Worm (Caenorhabditis elegans) whole organism, L4 larva: ENCODE data around the gene unc-2.

ENCODE experiments used
- F26F4.8 ChIP-seq: fragments of 200-800 bp; sonication (Bioruptor generic); conservative IDR thresholded peaks from 2 replicates; pipeline ENCODE4 v1.3.6; 2022; ENCODE audit warnings: missing genetic modification characterization, missing compliant biosample characterization
- F37D6.2 ChIP-seq: sonication (generic microtip); optimal IDR thresholded peaks from 2 replicates; lab custom pipeline; 2016; ENCODE audit warnings: mild to moderate bottlenecking, missing genetic modification characterization, missing compliant biosample characterization
- F49E8.2 ChIP-seq: sonication (generic microtip); optimal IDR thresholded peaks from 2 replicates; lab custom pipeline; 2016; ENCODE audit warnings: missing compliant biosample characterization, mild to moderate bottlenecking, missing genetic modification characterization, borderline replicate concordance
- T20F7.1 ChIP-seq: fragments of 200-800 bp; sonication (Bioruptor generic); optimal IDR thresholded peaks from 2 replicates; lab custom pipeline; 2018; ENCODE audit warnings: mild to moderate bottlenecking, missing genetic modification characterization, missing compliant biosample characterization
- Y105C5A.15 ChIP-seq: fragments of 200-800 bp; sonication (Bioruptor generic); IDR thresholded peaks from 2 replicates; pipeline ENCODE4 v1.3.6; 2022; ENCODE audit warnings: missing genetic modification characterization, missing compliant biosample characterization
- Y5F2A.4 ChIP-seq: fragments of 200-800 bp; sonication (Bioruptor generic); optimal IDR thresholded peaks from 2 replicates; lab custom pipeline; 2018; ENCODE audit warnings: mild to moderate bottlenecking, missing genetic modification characterization, missing compliant biosample characterization
- arid-1 ChIP-seq: fragments of 200-800 bp; sonication (Bioruptor generic); conservative IDR thresholded peaks from 2 replicates; pipeline ENCODE4 v1.3.6; 2022; ENCODE audit warnings: missing genetic modification reagents, missing genetic modification characterization, missing compliant biosample characterization
- ceh-28 ChIP-seq: fragments of 150-350 bp; optimal IDR thresholded peaks from 2 replicates; lab custom pipeline; 2014; ENCODE audit warnings: missing biosample characterization, missing genetic modification reagents, missing genetic modification characterization
- ceh-44 ChIP-seq: fragments of 200-800 bp; sonication (Bioruptor generic); IDR thresholded peaks from 2 replicates; pipeline ENCODE4 v1.3.6; 2022; ENCODE audit warnings: missing genetic modification reagents, missing genetic modification characterization, missing compliant biosample characterization
- ceh-62 ChIP-seq: sonication (generic microtip); optimal IDR thresholded peaks from 2 replicates; lab custom pipeline; 2017; ENCODE audit warnings: missing biosample characterization, missing genetic modification characterization
- ctbp-1 ChIP-seq: fragments of 200-800 bp; sonication (Bioruptor generic); IDR thresholded peaks from 2 replicates; pipeline ENCODE4 v1.3.6; 2022; ENCODE audit warnings: missing genetic modification reagents, missing genetic modification characterization, missing compliant biosample characterization
- daf-12 ChIP-seq: fragments of 150-350 bp; optimal IDR thresholded peaks from 2 replicates; lab custom pipeline; 2014; ENCODE audit warnings: missing biosample characterization, missing genetic modification reagents, missing genetic modification characterization
- daf-16 ChIP-seq, 3 experiments: sonication (generic microtip); optimal IDR thresholded peaks; 2 replicates each; lab custom pipeline; 2016 to 2017; ENCODE audit warnings: missing genetic modification characterization in 3 of 3, missing genetic modification reagents in 3 of 3, mild to moderate bottlenecking in 2 of 3, missing compliant biosample characterization in 2 of 3, missing biosample characterization in 1 of 3, moderate library complexity in 1 of 3
- daf-8 ChIP-seq: fragments of 200-800 bp; sonication (Bioruptor generic); IDR thresholded peaks from 2 replicates; pipeline ENCODE4 v1.3.6; 2022; ENCODE audit warnings: missing genetic modification characterization, missing compliant biosample characterization
- dmd-8 ChIP-seq: fragments of 200-800 bp; sonication (Bioruptor generic); IDR thresholded peaks from 2 replicates; pipeline ENCODE4 v1.3.6; 2022; ENCODE audit warnings: missing genetic modification characterization, missing compliant biosample characterization
- dve-1 ChIP-seq: sonication (generic microtip); optimal IDR thresholded peaks from 2 replicates; lab custom pipeline; 2017; ENCODE audit warnings: antibody characterized with exemption, mild to moderate bottlenecking, missing genetic modification characterization, missing compliant biosample characterization; ENCODE audit not compliant: insufficient read depth
- fos-1 ChIP-seq: fragments of 150-350 bp; optimal IDR thresholded peaks from 2 replicates; lab custom pipeline; 2014; ENCODE audit warnings: missing biosample characterization, missing genetic modification characterization
- gei-8 ChIP-seq: fragments of 200-800 bp; sonication (Bioruptor generic); optimal IDR thresholded peaks from 2 replicates; lab custom pipeline; 2018; ENCODE audit warnings: mild to moderate bottlenecking, missing genetic modification characterization, missing compliant biosample characterization
- hif-1 ChIP-seq, 2 experiments: sonication (generic microtip); optimal IDR thresholded peaks; 2 replicates each; lab custom pipeline; 2016 to 2017; ENCODE audit warnings: missing compliant biosample characterization in 2 of 2, missing genetic modification characterization in 2 of 2, missing genetic modification reagents in 2 of 2, missing genotype in 2 of 2, mild to moderate bottlenecking in 1 of 2
- hlh-11 ChIP-seq: fragments of 200-800 bp; sonication (Bioruptor generic); optimal IDR thresholded peaks from 2 replicates; lab custom pipeline; 2018; ENCODE audit warnings: mild to moderate bottlenecking, missing genetic modification characterization, missing compliant biosample characterization
- hlh-30 ChIP-seq: sonication (generic microtip); optimal IDR thresholded peaks from 2 replicates; lab custom pipeline; 2017; ENCODE audit warnings: antibody characterized with exemption, mild to moderate bottlenecking, missing genetic modification characterization, missing compliant biosample characterization; ENCODE audit not compliant: insufficient read depth
- jun-1 ChIP-seq: fragments of 150-350 bp; optimal IDR thresholded peaks from 2 replicates; lab custom pipeline; 2014; ENCODE audit warnings: missing biosample characterization, missing genetic modification reagents, missing genetic modification characterization
- lsy-2 ChIP-seq, 2 experiments: fragments of 150-350 bp in 1 of 2; sonication (generic microtip) in 1 of 2; optimal IDR thresholded peaks; 2 replicates each; lab custom pipeline; 2014 to 2017; ENCODE audit warnings: missing biosample characterization in 2 of 2, missing genetic modification characterization in 2 of 2
- madf-5 ChIP-seq, 2 experiments: fragments of 200-800 bp; sonication (Bioruptor generic); IDR thresholded peaks; 2 replicates each; pipeline ENCODE4 v1.3.6; 2022; ENCODE audit warnings: missing compliant biosample characterization in 2 of 2, missing genetic modification characterization in 2 of 2
- mxl-2 ChIP-seq: fragments of 200-800 bp; sonication (Bioruptor generic); conservative IDR thresholded peaks from 2 replicates; pipeline ENCODE4 v1.3.6; 2022; ENCODE audit warnings: missing genetic modification reagents, missing genetic modification characterization, missing compliant biosample characterization
- nhr-10 ChIP-seq: fragments of 150-350 bp; optimal IDR thresholded peaks from 2 replicates; lab custom pipeline; 2014; ENCODE audit warnings: missing biosample characterization, missing genetic modification characterization
- nhr-102 ChIP-seq: sonication (generic microtip); optimal IDR thresholded peaks from 2 replicates; lab custom pipeline; 2016; ENCODE audit warnings: mild to moderate bottlenecking, missing genetic modification characterization, moderate library complexity, missing compliant biosample characterization
- nhr-11 ChIP-seq: fragments of 150-350 bp; optimal IDR thresholded peaks from 2 replicates; lab custom pipeline; 2014; ENCODE audit warnings: missing biosample characterization, missing genetic modification characterization
- nhr-41 ChIP-seq: fragments of 200-800 bp; sonication (Bioruptor generic); IDR thresholded peaks from 2 replicates; pipeline ENCODE4 v1.3.6; 2022; ENCODE audit warnings: missing genetic modification reagents, missing genetic modification characterization, missing compliant biosample characterization
- nhr-42 ChIP-seq: fragments of 200-800 bp; sonication (Bioruptor generic); IDR thresholded peaks from 2 replicates; pipeline ENCODE4 v1.3.6; 2022; ENCODE audit warnings: missing genetic modification characterization, missing compliant biosample characterization
- nhr-48 ChIP-seq: sonication (generic microtip); optimal IDR thresholded peaks from 2 replicates; lab custom pipeline; 2016; ENCODE audit warnings: mild to moderate bottlenecking, missing genetic modification characterization, missing compliant biosample characterization
- nhr-6 ChIP-seq: fragments of 150-350 bp; optimal IDR thresholded peaks from 2 replicates; lab custom pipeline; 2014; ENCODE audit warnings: missing biosample characterization, missing genetic modification characterization
- nhr-76 ChIP-seq: fragments of 150-350 bp; optimal IDR thresholded peaks from 2 replicates; lab custom pipeline; 2014; ENCODE audit warnings: missing biosample characterization, missing genetic modification characterization
- nhr-77 ChIP-seq: fragments of 150-350 bp; optimal IDR thresholded peaks from 2 replicates; lab custom pipeline; 2014; ENCODE audit warnings: missing biosample characterization, missing genetic modification characterization
- saeg-2 ChIP-seq: fragments of 200-800 bp; sonication (Bioruptor generic); IDR thresholded peaks from 2 replicates; pipeline ENCODE4 v1.3.6; 2022; ENCODE audit warnings: missing genetic modification reagents, missing genetic modification characterization, missing compliant biosample characterization
- set-16 ChIP-seq: fragments of 200-800 bp; sonication (Bioruptor generic); IDR thresholded peaks from 2 replicates; pipeline ENCODE4 v1.3.6; 2022; ENCODE audit warnings: missing genetic modification reagents, missing genetic modification characterization, missing compliant biosample characterization
- skn-1 ChIP-seq: fragments of 150-350 bp; optimal IDR thresholded peaks from 2 replicates; lab custom pipeline; 2014; ENCODE audit warnings: missing biosample characterization, missing genetic modification characterization
- spr-1 ChIP-seq: sonication (generic microtip); optimal IDR thresholded peaks from 2 replicates; lab custom pipeline; 2016; ENCODE audit warnings: mild to moderate bottlenecking, missing genetic modification characterization, missing compliant biosample characterization
- tag-97 ChIP-seq: fragments of 200-800 bp; sonication (Bioruptor generic); IDR thresholded peaks from 2 replicates; pipeline ENCODE4 v1.3.6; 2022; ENCODE audit warnings: missing genetic modification characterization, missing compliant biosample characterization
- tra-1 ChIP-seq: fragments of 200-800 bp; sonication (Bioruptor generic); IDR thresholded peaks from 2 replicates; pipeline ENCODE4 v1.3.6; 2022; ENCODE audit warnings: missing genetic modification reagents, missing genetic modification characterization, missing compliant biosample characterization
- unc-39 ChIP-seq: sonication (generic microtip); optimal IDR thresholded peaks from 2 replicates; lab custom pipeline; 2017; ENCODE audit warnings: missing biosample characterization, missing genetic modification characterization
- zfp-2 ChIP-seq: sonication (generic microtip); optimal IDR thresholded peaks from 2 replicates; lab custom pipeline; 2016; ENCODE audit warnings: mild to moderate bottlenecking, missing genetic modification characterization, missing compliant biosample characterization
- zfp-3 ChIP-seq: fragments of 200-800 bp; sonication (Bioruptor generic); conservative IDR thresholded peaks from 2 replicates; pipeline ENCODE4 v1.3.6; 2022; ENCODE audit warnings: missing genetic modification reagents, missing genetic modification characterization, missing compliant biosample characterization
- zip-11 ChIP-seq: fragments of 200-800 bp; sonication (Bioruptor generic); IDR thresholded peaks from 2 replicates; pipeline ENCODE4 v1.3.6; 2022; ENCODE audit warnings: missing genetic modification characterization, missing compliant biosample characterization
- ztf-11 ChIP-seq: fragments of 150-350 bp; optimal IDR thresholded peaks from 2 replicates; lab custom pipeline; 2014; ENCODE audit warnings: missing biosample characterization, missing genetic modification characterization
- ztf-7 ChIP-seq: fragments of 150-350 bp; optimal IDR thresholded peaks from 2 replicates; lab custom pipeline; 2014; ENCODE audit warnings: missing biosample characterization, missing genetic modification characterization

The unc-2 gene

ce11 chrX:2763476-2764268, at the start of gene unc-2:
unc-2 (minus strand) TSS chrX:2763526.
- no peak for TF ChIP-seq nhr-77
- no peak for TF ChIP-seq F49E8.2 (tag; lab: Kevin White, UChicago)
- 0 out of 2 replicates have a peak, but pooled peaks have one; percentile 41 for TF ChIP-seq nhr-42 (GFP tag; lab: Robert Waterston, UW)
- no peak for TF ChIP-seq hlh-30 (tag; lab: Kevin White, UChicago)
- TF ChIP-seq nhr-102 (tag; lab: Kevin White, UChicago), result no peak
- TF ChIP-seq nhr-10 (tag; lab: Kevin White, UChicago), result no peak
- TF ChIP-seq nhr-11 (tag; lab: Kevin White, UChicago), result no peak
- no peak for TF ChIP-seq skn-1 (tag; lab: Kevin White, UChicago)
- TF ChIP-seq zfp-2, result no peak
- no peak for TF ChIP-seq tag-97 (GFP tag; lab: Robert Waterston, UW)
- TF ChIP-seq Y105C5A.15 (GFP tag; lab: Robert Waterston, UW), result no peak
- no peak for TF ChIP-seq fos-1 (tag; lab: Kevin White, UChicago)
- TF ChIP-seq saeg-2 (GFP tag; lab: Robert Waterston, UW), result 0 out of 2 replicates have a peak, but pooled peaks have one; percentile 21
- no peak for TF ChIP-seq dve-1

- TF ChIP-seq daf-12 (tag; lab: Kevin White, UChicago), result no peak
- TF ChIP-seq hlh-11 (tag; lab: Kevin White, UChicago), result peak; percentile 88
- no peak for TF ChIP-seq nhr-76 (tag; lab: Kevin White, UChicago)
- TF ChIP-seq Y105C5A.15 (GFP tag; lab: Robert Waterston, UW), result no peak
- TF ChIP-seq daf-16 (GFP tag; optimal IDR thresholded peaks at IDR 0.05; lab: Kevin White, UChicago), result peak in 1 of 2 experiments; percentile 82
- TF ChIP-seq daf-16 (tag; optimal IDR thresholded peaks at IDR 0.05; lab: Kevin White, UChicago), result peak; percentile 80
- TF ChIP-seq ctbp-1 (GFP tag; lab: Robert Waterston, UW), result peak; percentile 95
- TF ChIP-seq lsy-2 (tag; optimal IDR thresholded peaks at IDR 0.05; lab: Kevin White, UChicago), result peak in 1 of 2 experiments; percentile 90
- peak; percentile 83 for TF ChIP-seq hlh-30 (tag; lab: Kevin White, UChicago)
- TF ChIP-seq arid-1 (GFP tag; lab: Robert Waterston, UW), result no peak
- TF ChIP-seq ztf-11 (tag; lab: Kevin White, UChicago), result no peak
- no peak for TF ChIP-seq zip-11 (GFP tag; lab: Robert Waterston, UW)
- no peak for TF ChIP-seq daf-8
- no peak for TF ChIP-seq madf-5 (GFP tag; IDR thresholded peaks at IDR 0.05; lab: Robert Waterston, UW)
- TF ChIP-seq nhr-48, result peak; percentile 77
- TF ChIP-seq dve-1, result peak; percentile 94
- TF ChIP-seq gei-8 (GFP tag; lab: Kevin White, UChicago), result peak; percentile 1
- TF ChIP-seq zfp-3 (GFP tag; lab: Robert Waterston, UW), result 0 out of 2 replicates have a peak, but pooled peaks have one; percentile 34
- no peak for TF ChIP-seq unc-39 (tag; lab: Kevin White, UChicago)
- TF ChIP-seq T20F7.1 (GFP tag; lab: Kevin White, UChicago), result peak; percentile 49
- TF ChIP-seq tra-1, result no peak; the same call in 1 of the 2 replicates
- peak; percentile 88 for TF ChIP-seq nhr-11 (tag; lab: Kevin White, UChicago)
- TF ChIP-seq ztf-7 (tag; lab: Kevin White, UChicago), result peak; percentile 72
- TF ChIP-seq ceh-62 (tag; lab: Kevin White, UChicago), result no peak
- peak; percentile 71; the same call in 1 of the 2 replicates for TF ChIP-seq dmd-8
- no peak for TF ChIP-seq zfp-2
- TF ChIP-seq spr-1 (tag; lab: Kevin White, UChicago), result peak; percentile 87
- peak; percentile 89 for TF ChIP-seq F37D6.2 (tag; lab: Kevin White, UChicago)
- peak; percentile 79 for TF ChIP-seq jun-1 (tag; lab: Kevin White, UChicago)
- TF ChIP-seq mxl-2, result no peak
- TF ChIP-seq Y5F2A.4 (GFP tag; lab: Kevin White, UChicago), result no peak
- 0 out of 2 replicates have a peak, but pooled peaks have one; percentile 22 for TF ChIP-seq ceh-44
- peak; percentile 32 to 82 for TF ChIP-seq hif-1 (tag; optimal IDR thresholded peaks at IDR 0.05; lab: Kevin White, UChicago)
- TF ChIP-seq nhr-6 (tag; lab: Kevin White, UChicago), result peak; percentile 69
- TF ChIP-seq nhr-77, result peak; percentile 86
- TF ChIP-seq nhr-41 (GFP tag; lab: Robert Waterston, UW), result peak; percentile 67; the same call in 1 of the 2 replicates
- no peak; the same call in 1 of the 2 replicates for TF ChIP-seq set-16 (GFP tag; lab: Robert Waterston, UW)
- no peak for TF ChIP-seq F26F4.8 (GFP tag; lab: Robert Waterston, UW)
- TF ChIP-seq ceh-28, result no peak
These were observed 46.3 kb upstream of the unc-2 start, which contains the start of gene C14A11.9 for ce11 chrX:2809611-2810010. C14A11.9 (minus strand) TSS chrX:2809637.
